Fruit fly (Drosophila melanogaster) whole organism, prepupa: Measurements from ENCODE around the gene CG8117.

ENCODE experiments used
- Blimp-1 ChIP-seq: fragments of 200-800 bp; sonication (Bioruptor generic); optimal IDR thresholded peaks from 3 replicates; lab custom pipeline; 2017; ENCODE audit warnings: missing biosample characterization, missing genetic modification characterization, mild to moderate bottlenecking, moderate library complexity, missing genetic modification reagents
- CG10631 ChIP-seq: fragments of 200-800 bp; sonication (Bioruptor generic); optimal IDR thresholded peaks from 2 replicates; lab custom pipeline; 2016; ENCODE audit warnings: missing biosample characterization, missing genetic modification characterization
- CG10669 ChIP-seq: fragments of 200-800 bp; sonication (Bioruptor generic); optimal IDR thresholded peaks from 3 replicates; lab custom pipeline; 2018; ENCODE audit warnings: missing biosample characterization, mild to moderate bottlenecking, missing genetic modification characterization, moderate library complexity
- CG11762 ChIP-seq: fragments of 200-800 bp; sonication (Bioruptor generic); optimal IDR thresholded peaks from 3 replicates; lab custom pipeline; 2016; ENCODE audit warnings: missing biosample characterization, missing genetic modification characterization; ENCODE audit not compliant: insufficient read depth
- CG15336 ChIP-seq: fragments of 200-800 bp; sonication (Bioruptor generic); IDR thresholded peaks from 2 replicates; pipeline ENCODE4 v1.3.6; 2022; ENCODE audit warnings: missing biosample characterization, missing genetic modification characterization
- CG16779 ChIP-seq: fragments of 200-800 bp; sonication (Bioruptor generic); optimal IDR thresholded peaks from 3 replicates; lab custom pipeline; 2017; ENCODE audit warnings: missing biosample characterization, mild to moderate bottlenecking, missing genetic modification characterization
- CG3032 ChIP-seq: fragments of 200-800 bp; optimal IDR thresholded peaks from 2 replicates; lab custom pipeline; 2019; ENCODE audit warnings: missing biosample characterization, mild to moderate bottlenecking, missing genetic modification characterization, moderate library complexity
- CG31627 ChIP-seq: fragments of 200-800 bp; sonication (Bioruptor generic); optimal IDR thresholded peaks from 3 replicates; lab custom pipeline; 2016; ENCODE audit warnings: missing biosample characterization, missing genetic modification characterization
- CG32006 ChIP-seq: fragments of 200-800 bp; sonication (Bioruptor generic); optimal IDR thresholded peaks from 3 replicates; lab custom pipeline; 2017; ENCODE audit warnings: missing biosample characterization, mild to moderate bottlenecking, missing genetic modification characterization
- CG34406 ChIP-seq: fragments of 200-800 bp; sonication (Bioruptor generic); optimal IDR thresholded peaks from 3 replicates; lab custom pipeline; 2016; ENCODE audit warnings: missing biosample characterization, missing genetic modification characterization
- CG3919 ChIP-seq: fragments of 200-800 bp; sonication (Bioruptor generic); optimal IDR thresholded peaks from 3 replicates; lab custom pipeline; 2016; ENCODE audit warnings: missing biosample characterization, missing genetic modification characterization
- CG4318 ChIP-seq: fragments of 200-800 bp; sonication (Bioruptor generic); optimal IDR thresholded peaks from 3 replicates; lab custom pipeline; 2017; ENCODE audit warnings: missing biosample characterization, mild to moderate bottlenecking, missing genetic modification characterization
- CG6163 ChIP-seq: fragments of 200-800 bp; sonication (Bioruptor generic); IDR thresholded peaks from 3 replicates; pipeline ENCODE4 v1.3.6; 2022; ENCODE audit warnings: missing biosample characterization, missing genetic modification characterization
- CG6276 ChIP-seq: fragments of 200-800 bp; sonication (Bioruptor generic); optimal IDR thresholded peaks from 2 replicates; lab custom pipeline; 2017; ENCODE audit warnings: missing biosample characterization, mild to moderate bottlenecking, missing genetic modification characterization
- CG6792 ChIP-seq: fragments of 200-800 bp; sonication (Bioruptor generic); optimal IDR thresholded peaks from 3 replicates; lab custom pipeline; 2016; ENCODE audit warnings: missing biosample characterization, missing genetic modification characterization
- CG6808 ChIP-seq: fragments of 200-800 bp; sonication (Bioruptor generic); optimal IDR thresholded peaks from 3 replicates; lab custom pipeline; 2017; ENCODE audit warnings: missing biosample characterization, missing genetic modification characterization, mild to moderate bottlenecking, moderate library complexity, missing genetic modification reagents
- CG6854 ChIP-seq: fragments of 200-800 bp; sonication (Bioruptor generic); optimal IDR thresholded peaks from 2 replicates; lab custom pipeline; 2017; ENCODE audit warnings: missing biosample characterization, mild to moderate bottlenecking, missing genetic modification characterization
- CG7368 ChIP-seq: fragments of 200-800 bp; sonication (Bioruptor generic); optimal IDR thresholded peaks from 3 replicates; lab custom pipeline; 2016; ENCODE audit warnings: missing biosample characterization, missing genetic modification characterization
- CG8119 ChIP-seq: fragments of 200-800 bp; sonication (Bioruptor generic); IDR thresholded peaks from 3 replicates; pipeline ENCODE4 v1.3.6; 2022; ENCODE audit warnings: missing biosample characterization, missing genetic modification characterization
- CG8319 ChIP-seq: fragments of 200-800 bp; sonication (Bioruptor generic); optimal IDR thresholded peaks from 3 replicates; lab custom pipeline; 2016; ENCODE audit warnings: missing biosample characterization, missing genetic modification characterization
- CG9139 ChIP-seq: fragments of 200-800 bp; sonication (Bioruptor generic); optimal IDR thresholded peaks from 3 replicates; lab custom pipeline; 2017; ENCODE audit warnings: missing biosample characterization, mild to moderate bottlenecking, missing genetic modification characterization
- Eip75B ChIP-seq: fragments of 200-800 bp; sonication (Bioruptor generic); optimal IDR thresholded peaks from 3 replicates; lab custom pipeline; 2016; ENCODE audit warnings: missing biosample characterization, missing genetic modification characterization
- Eip78C ChIP-seq: fragments of 200-800 bp; sonication (Bioruptor generic); peaks from one replicate; lab custom pipeline; 2016; ENCODE audit warnings: missing biosample characterization, missing genetic modification characterization
- Ets96B ChIP-seq: fragments of 200-800 bp; optimal IDR thresholded peaks from 2 replicates; lab custom pipeline; 2019; ENCODE audit warnings: missing biosample characterization, mild to moderate bottlenecking, missing genetic modification characterization, moderate library complexity
- Gug ChIP-seq: fragments of 200-800 bp; sonication (Bioruptor generic); IDR thresholded peaks from 2 replicates; pipeline ENCODE4 v1.3.6; 2022; ENCODE audit warnings: missing biosample characterization, missing genetic modification characterization
- Hr38 ChIP-seq: sonication (Bioruptor generic); optimal IDR thresholded peaks from 2 replicates; lab custom pipeline; 2016; ENCODE audit warnings: missing biosample characterization, missing genetic modification characterization
- Hr39 ChIP-seq: fragments of 200-800 bp; sonication (Bioruptor generic); optimal IDR thresholded peaks from 2 replicates; lab custom pipeline; 2016; ENCODE audit warnings: missing biosample characterization, missing genetic modification characterization
- Hr4 ChIP-seq: fragments of 200-800 bp; sonication (Bioruptor generic); optimal IDR thresholded peaks from 3 replicates; lab custom pipeline; 2016; ENCODE audit warnings: missing biosample characterization, missing genetic modification characterization
- Lpt ChIP-seq: fragments of 200-800 bp; sonication (Bioruptor generic); optimal IDR thresholded peaks from 3 replicates; lab custom pipeline; 2016; ENCODE audit warnings: missing biosample characterization, missing genetic modification characterization
- OdsH ChIP-seq: fragments of 200-800 bp; sonication (Bioruptor generic); optimal IDR thresholded peaks from 3 replicates; lab custom pipeline; 2016; ENCODE audit warnings: missing biosample characterization, missing genetic modification characterization
- Smox ChIP-seq: fragments of 200-800 bp; sonication (Bioruptor generic); optimal IDR thresholded peaks from 3 replicates; lab custom pipeline; 2016; ENCODE audit warnings: missing biosample characterization, missing genetic modification characterization
- Sox102F ChIP-seq: fragments of 200-800 bp; sonication (Bioruptor generic); optimal IDR thresholded peaks from 2 replicates; lab custom pipeline; 2016; ENCODE audit warnings: missing biosample characterization, mild to moderate bottlenecking, missing genetic modification characterization
- Sox15 ChIP-seq: fragments of 200-800 bp; sonication (Bioruptor generic); optimal IDR thresholded peaks from 3 replicates; lab custom pipeline; 2016; ENCODE audit warnings: missing biosample characterization, missing genetic modification characterization
- achi ChIP-seq: fragments of 200-800 bp; sonication (Bioruptor generic); optimal IDR thresholded peaks from 3 replicates; lab custom pipeline; 2016; ENCODE audit warnings: missing biosample characterization, missing genetic modification characterization
- acj6 ChIP-seq: fragments of 200-800 bp; sonication (Bioruptor generic); optimal IDR thresholded peaks from 3 replicates; lab custom pipeline; 2016; ENCODE audit warnings: missing biosample characterization, missing genetic modification characterization
- cyc ChIP-seq: fragments of 200-800 bp; sonication (Bioruptor generic); optimal IDR thresholded peaks from 3 replicates; lab custom pipeline; 2016; ENCODE audit warnings: missing biosample characterization, missing genetic modification characterization
- dsx ChIP-seq: fragments of 200-800 bp; optimal IDR thresholded peaks from 3 replicates; lab custom pipeline; 2019; ENCODE audit warnings: missing biosample characterization, mild to moderate bottlenecking, missing genetic modification characterization, moderate library complexity; ENCODE audit not compliant: poor library complexity, severe bottlenecking
- eg ChIP-seq: fragments of 200-800 bp; sonication (Bioruptor generic); IDR thresholded peaks from 3 replicates; pipeline ENCODE4 v1.3.6; 2022; ENCODE audit warnings: missing biosample characterization, missing genetic modification characterization
- esn ChIP-seq: fragments of 200-800 bp; sonication (Bioruptor generic); optimal IDR thresholded peaks from 2 replicates; lab custom pipeline; 2016; ENCODE audit warnings: missing biosample characterization, mild to moderate bottlenecking, missing genetic modification characterization, moderate library complexity
- pdm3 ChIP-seq: fragments of 200-800 bp; sonication (Bioruptor generic); optimal IDR thresholded peaks from 3 replicates; lab custom pipeline; 2016; ENCODE audit warnings: missing biosample characterization, missing genetic modification characterization
- salr ChIP-seq, 2 experiments: fragments of 200-800 bp; sonication (Bioruptor generic); optimal IDR thresholded peaks; 3 replicates each; lab custom pipeline; 2016 to 2018; ENCODE audit warnings: missing biosample characterization in 2 of 2, missing genetic modification characterization in 2 of 2, mild to moderate bottlenecking in 1 of 2
- spab ChIP-seq: fragments of 200-800 bp; sonication (Bioruptor generic); optimal IDR thresholded peaks from 2 replicates; lab custom pipeline; 2017; ENCODE audit warnings: missing biosample characterization, mild to moderate bottlenecking, missing genetic modification characterization, missing genetic modification reagents
- ss ChIP-seq, 2 experiments: fragments of 200-800 bp; sonication (Bioruptor generic); optimal IDR thresholded peaks; 2 replicates in 1 of 2; 3 replicates in 1 of 2; lab custom pipeline; 2017 to 2018; ENCODE audit warnings: mild to moderate bottlenecking in 2 of 2, missing biosample characterization in 2 of 2, missing genetic modification characterization in 2 of 2, moderate library complexity in 1 of 2
- vri ChIP-seq: fragments of 200-800 bp; sonication (Bioruptor generic); optimal IDR thresholded peaks from 3 replicates; lab custom pipeline; 2016; ENCODE audit warnings: missing biosample characterization, mild to moderate bottlenecking, missing genetic modification characterization

CG8117 gene

DNA sequence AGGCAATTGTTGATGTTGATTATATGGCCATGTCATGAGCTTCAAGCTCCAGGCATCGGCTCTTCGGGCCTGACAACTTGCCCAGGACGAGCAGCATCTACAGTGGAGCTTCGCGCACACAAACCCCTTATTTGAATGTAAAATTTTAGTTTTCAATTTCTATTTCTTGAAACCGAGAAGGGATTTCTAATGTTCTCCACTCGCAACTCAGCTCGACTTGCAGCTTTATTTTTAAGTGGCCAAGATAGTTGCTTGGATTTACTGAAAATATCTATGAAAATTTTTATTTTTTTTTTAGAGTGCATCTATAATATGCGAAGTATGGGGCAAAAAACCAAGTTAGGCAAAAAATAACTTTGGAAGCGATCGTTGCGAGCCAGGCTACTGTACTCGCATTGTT, 33.1 kb upstream of the CG8117 start (continued):
- TF ChIP-seq CG8319 (GFP tag; lab: Kevin White, UChicago) (no peak), CG15336 (GFP tag; lab: Robert Waterston, UW) (peak; percentile 40; the same call in 1 of the 2 replicates), Sox15 (GFP tag; lab: Kevin White, UChicago) (no peak), OdsH (GFP tag; lab: Kevin White, UChicago) (peak; percentile 16), Lpt (GFP tag; lab: Kevin White, UChicago) (no peak), CG10669 (GFP tag; lab: Kevin White, UChicago) (peak; percentile 12), CG3032 (tag; lab: Kevin White, UChicago) (no peak), spab (GFP tag; lab: Kevin White, UChicago) (no peak), dsx (GFP tag; lab: Kevin White, UChicago) (no peak), achi (GFP tag; lab: Kevin White, UChicago) (peak; percentile 25), CG6276 (GFP tag; lab: Kevin White, UChicago) (no peak), cyc (GFP tag; lab: Kevin White, UChicago) (no peak), Eip75B (peak; percentile 3), salr (GFP tag; optimal IDR thresholded peaks at IDR 0.05; lab: Kevin White, UChicago) (peak in 1 of 2 experiments; percentile 9), Hr38 (GFP tag; lab: Kevin White, UChicago) (no peak)

DNA sequence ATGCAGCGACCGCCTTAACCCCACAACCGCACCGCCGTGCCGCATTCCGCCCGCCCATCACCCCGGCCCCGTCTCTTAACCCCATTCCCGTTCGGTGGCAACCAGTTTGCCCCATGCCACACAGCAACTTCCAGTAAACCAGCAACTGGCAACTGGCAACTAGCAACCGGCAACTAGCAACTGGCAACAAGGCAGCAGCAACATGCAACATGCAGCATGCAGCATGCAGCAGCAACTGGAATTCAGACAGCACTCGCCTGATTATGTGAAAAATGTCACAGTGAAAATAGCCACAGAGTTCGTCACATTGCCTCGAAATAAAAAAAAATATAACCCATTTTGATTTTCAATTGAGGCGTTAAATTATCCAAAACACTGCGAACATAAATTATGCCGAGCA, 32.2 kb upstream of the CG8117 start:
- TF ChIP-seq OdsH (GFP tag; lab: Kevin White, UChicago) (no peak), eg (GFP tag; lab: Robert Waterston, UW) (no peak), CG6792 (no peak), Sox15 (GFP tag; lab: Kevin White, UChicago) (no peak), CG3919 (GFP tag; lab: Kevin White, UChicago) (peak; percentile 64), vri (GFP tag; lab: Kevin White, UChicago) (no peak), Hr38 (GFP tag; lab: Kevin White, UChicago) (no peak), ss (GFP tag; optimal IDR thresholded peaks at IDR 0.05; lab: Kevin White, UChicago) (peak in 1 of 2 experiments; percentile 21), spab (GFP tag; lab: Kevin White, UChicago) (no peak), dsx (GFP tag; lab: Kevin White, UChicago) (no peak), Eip78C (GFP tag; lab: Kevin White, UChicago) (no peak), CG6854 (GFP tag; lab: Kevin White, UChicago) (no peak), CG10631 (GFP tag; lab: Kevin White, UChicago) (no peak), Hr4 (GFP tag; lab: Kevin White, UChicago) (no peak), CG8119 (GFP tag; lab: Robert Waterston, UW) (0 out of 3 replicates have a peak, but pooled peaks have one; percentile 5), CG15336 (GFP tag; lab: Robert Waterston, UW) (peak; percentile 34; the same call in 1 of the 2 replicates), CG4318 (GFP tag; lab: Kevin White, UChicago) (no peak), salr (GFP tag; optimal IDR thresholded peaks at IDR 0.05; lab: Kevin White, UChicago) (no peak), CG6163 (GFP tag; lab: Robert Waterston, UW) (no peak), CG32006 (GFP tag; lab: Kevin White, UChicago) (no peak), Sox102F (GFP tag; lab: Kevin White, UChicago) (no peak)

DNA sequence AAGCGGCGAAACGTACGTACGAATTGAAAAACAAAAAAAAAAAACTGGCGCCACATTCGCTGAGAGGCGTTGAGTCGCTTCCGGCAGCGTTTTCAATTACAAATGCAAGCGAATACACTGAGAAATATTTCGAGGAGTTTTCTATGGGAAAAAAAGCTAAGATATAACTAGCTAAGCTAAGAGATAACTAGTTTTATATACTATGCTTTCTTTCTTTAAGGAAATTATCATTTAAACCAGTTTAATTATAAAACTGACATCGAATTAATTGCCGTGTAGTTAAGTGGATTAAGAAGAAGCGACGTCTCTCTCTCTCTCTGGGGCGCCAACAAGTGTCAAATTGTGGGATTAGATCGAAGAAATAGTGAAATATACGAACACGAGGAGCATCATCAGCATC, 28.6 kb upstream of the CG8117 start:
- TF ChIP-seq Lpt (GFP tag; lab: Kevin White, UChicago): peak; percentile 61
- peak; percentile 42 for TF ChIP-seq CG34406 (GFP tag; lab: Kevin White, UChicago)
- TF ChIP-seq CG7368 (GFP tag; lab: Kevin White, UChicago): no peak
- TF ChIP-seq CG16779 (tag; lab: Kevin White, UChicago): no peak
- peak; percentile 47 for TF ChIP-seq Ets96B (tag; lab: Kevin White, UChicago)
- TF ChIP-seq pdm3 (GFP tag; lab: Kevin White, UChicago): peak; percentile 66
- no peak for TF ChIP-seq CG9139 (GFP tag; lab: Kevin White, UChicago)
- TF ChIP-seq acj6 (GFP tag; lab: Kevin White, UChicago): peak; percentile 49
- TF ChIP-seq CG15336 (GFP tag; lab: Robert Waterston, UW): peak; percentile 74
- peak; percentile 55 for TF ChIP-seq CG3919 (GFP tag; lab: Kevin White, UChicago)
- peak; percentile 69 for TF ChIP-seq CG31627 (GFP tag; lab: Kevin White, UChicago)
- no peak for TF ChIP-seq dsx (GFP tag; lab: Kevin White, UChicago)
- TF ChIP-seq achi (GFP tag; lab: Kevin White, UChicago): peak; percentile 55
- TF ChIP-seq Eip78C (GFP tag; lab: Kevin White, UChicago): peak; percentile 72
- peak; percentile 42 for TF ChIP-seq Sox102F (GFP tag; lab: Kevin White, UChicago)
- no peak for TF ChIP-seq Hr38 (GFP tag; lab: Kevin White, UChicago)
- TF ChIP-seq CG11762: no peak
- no peak for TF ChIP-seq Blimp-1 (GFP tag; lab: Kevin White, UChicago)
- no peak for TF ChIP-seq vri (GFP tag; lab: Kevin White, UChicago)
- TF ChIP-seq CG10669 (GFP tag; lab: Kevin White, UChicago): peak; percentile 34
- peak; percentile 46 for TF ChIP-seq Smox
- TF ChIP-seq Hr39 (GFP tag; lab: Kevin White, UChicago): peak; percentile 60
- peak; percentile 77 for TF ChIP-seq Gug (GFP tag; lab: Robert Waterston, UW)
- TF ChIP-seq CG10631 (GFP tag; lab: Kevin White, UChicago): peak; percentile 53
- TF ChIP-seq CG6808 (GFP tag; lab: Kevin White, UChicago): no peak
- peak; percentile 31 for TF ChIP-seq CG4318 (GFP tag; lab: Kevin White, UChicago)
- peak; percentile 64 for TF ChIP-seq esn (GFP tag; lab: Kevin White, UChicago)
